Fruit fly (Drosophila melanogaster): ENCODE data around the gene Grl36b.

The Grl36b gene

dm6 chr2L:18151134-18151825 lies 25.7 kb upstream of the Grl36b start (continued):
- TF ChIP-seq aop (GFP tag; IDR thresholded peaks at IDR 0.05) (no peak), gcm (GFP tag; optimal IDR thresholded peaks at IDR 0.05) (peak; percentile 47), CG13624 (GFP tag; optimal IDR thresholded peaks at IDR 0.05) (peak; percentile 59), ash1 (GFP tag; optimal IDR thresholded peaks at IDR 0.05) (no peak), Dref (GFP tag; IDR thresholded peaks at IDR 0.05) (0 out of 2 replicates have a peak, but pooled peaks have one; percentile 31), Eip74EF (GFP tag; optimal IDR thresholded peaks at IDR 0.05) (no peak), Ssrp (tag; optimal IDR thresholded peaks at IDR 0.05) (peak; percentile 34), lov (optimal IDR thresholded peaks at IDR 0.05) (no peak), lov (GFP tag; IDR thresholded peaks at IDR 0.05) (peak; percentile 69; the same call in 1 of the 3 replicates), fd96Cb (tag; optimal IDR thresholded peaks at IDR 0.05) (no peak), CG43689 (GFP tag; IDR thresholded peaks at IDR 0.05) (no peak), ken (GFP tag; IDR thresholded peaks at IDR 0.05) (peak; percentile 64; the same call in 2 of the 3 replicates), chm (GFP tag; IDR thresholded peaks at IDR 0.05) (peak; percentile 51), CG2199 (GFP tag; IDR thresholded peaks at IDR 0.05) (peak; percentile 90), fru (optimal IDR thresholded peaks at IDR 0.05) (no peak), dysf (GFP tag; IDR thresholded peaks at IDR 0.05) (peak; percentile 72; the same call in 2 of the 3 replicates), fu2 (GFP tag; optimal IDR thresholded peaks at IDR 0.05) (peak; percentile 65), Hr51 (GFP tag; optimal IDR thresholded peaks at IDR 0.05) (peak in 1 of 2 experiments; percentile 20), ssp (GFP tag; IDR thresholded peaks at IDR 0.05) (peak; percentile 50), Neu2 (GFP tag; optimal IDR thresholded peaks at IDR 0.05; ENCODE audit: borderline replicate concordance) (peak; percentile 19), al (GFP tag; IDR thresholded peaks at IDR 0.05) (peak; percentile 57), CG8944 (GFP tag; optimal IDR thresholded peaks at IDR 0.05) (peak; percentile 56), schlank (tag; optimal IDR thresholded peaks at IDR 0.05) (peak; percentile 29), Lim3 (GFP tag; IDR thresholded peaks at IDR 0.05) (no peak), chn (GFP tag; optimal IDR thresholded peaks at IDR 0.05) (peak; percentile 60), Dll (GFP tag; IDR thresholded peaks at IDR 0.05; ENCODE audit: partially characterized antibody) (peak; percentile 36; the same call in 1 of the 4 replicates), CG14014 (GFP tag; IDR thresholded peaks at IDR 0.05) (peak; percentile 75), CTCF (GFP tag; optimal IDR thresholded peaks at IDR 0.05) (peak; percentile 16), CG18764 (GFP tag; optimal IDR thresholded peaks at IDR 0.05) (no peak), Aef1 (GFP tag; IDR thresholded peaks at IDR 0.05) (peak; percentile 79), Sry-δ (GFP tag; optimal IDR thresholded peaks at IDR 0.05) (peak; percentile 7), wdn (GFP tag; IDR thresholded peaks at IDR 0.05) (peak; percentile 59), z (GFP tag; IDR thresholded peaks at IDR 0.05) (peak; percentile 97), grau (tag; optimal IDR thresholded peaks at IDR 0.05) (peak; percentile 96), CG11695 (GFP tag; IDR thresholded peaks at IDR 0.05) (peak; percentile 24; the same call in 1 of the 3 replicates), oc (tag; optimal IDR thresholded peaks at IDR 0.05) (peak; percentile 32), D19B (GFP tag; optimal IDR thresholded peaks at IDR 0.05) (peak; percentile 17), Nf-YC (tag; optimal IDR thresholded peaks at IDR 0.05) (peak; percentile 46), MBD-R2 (GFP tag; IDR thresholded peaks at IDR 0.05) (peak; percentile 24; the same call in 1 of the 2 replicates), Taf1 (GFP tag; IDR thresholded peaks at IDR 0.05) (peak; percentile 59), CG11560 (tag; IDR thresholded peaks at IDR 0.05) (peak; percentile 31; the same call in 1 of the 3 replicates), CG4282 (GFP tag; optimal IDR thresholded peaks at IDR 0.05) (peak; percentile 13), CG12155 (GFP tag; optimal IDR thresholded peaks at IDR 0.05) (peak; percentile 45), gsb (GFP tag; IDR thresholded peaks at IDR 0.05) (peak; percentile 58; the same call in 1 of the 2 replicates), sisA (GFP tag; IDR thresholded peaks at IDR 0.05) (peak; percentile 73), eve (GFP tag; optimal IDR thresholded peaks at IDR 0.05) (no peak), Hr3 (GFP tag; optimal IDR thresholded peaks at IDR 0.05) (peak; percentile 2), stwl (tag; optimal IDR thresholded peaks at IDR 0.05) (peak; percentile 10), CG10543 (GFP tag; optimal IDR thresholded peaks at IDR 0.05) (peak; percentile 57), Dbx (GFP tag; IDR thresholded peaks at IDR 0.05) (peak; percentile 73), CG31224 (GFP tag; IDR thresholded peaks at IDR 0.05) (peak; percentile 39; the same call in 1 of the 2 replicates)
